Fruit fly (Drosophila melanogaster): ENCODE measurements around the gene ttk.

Gene ttk

DNA sequence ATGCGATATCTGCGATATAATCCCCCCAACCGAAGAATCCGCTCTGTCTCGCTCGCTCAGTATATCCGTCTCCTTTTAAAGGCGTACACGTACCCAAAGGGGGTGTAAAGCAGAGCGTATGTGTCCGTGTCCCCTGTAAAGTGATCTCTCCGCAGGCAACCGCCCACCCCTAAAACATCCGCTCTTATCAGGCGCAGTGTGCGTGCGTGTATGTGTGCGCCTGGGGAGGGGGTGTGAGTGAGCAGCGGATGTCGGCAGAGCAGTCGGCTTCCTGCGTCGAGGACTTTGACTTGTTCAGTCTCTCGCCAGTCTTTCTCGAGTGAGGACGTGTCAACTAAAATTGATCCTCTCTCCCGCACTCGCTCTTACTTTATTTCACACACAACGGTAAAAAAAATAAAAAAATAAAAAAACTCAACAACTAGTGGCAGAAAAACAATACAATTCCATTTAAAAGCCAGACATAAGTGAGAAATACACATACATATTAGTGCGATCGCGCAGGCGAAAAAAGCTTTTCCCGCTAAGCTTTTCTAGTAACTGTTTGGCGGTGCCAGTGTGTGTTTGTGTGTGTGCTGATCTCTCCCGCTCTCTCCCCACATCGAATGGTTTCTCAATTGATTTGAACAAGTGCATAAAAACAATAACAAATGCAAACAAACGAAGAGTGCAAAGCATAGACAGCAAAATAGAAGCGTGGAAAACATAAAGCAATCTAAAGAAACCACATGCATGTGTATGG, 12.0 kb downstream of the ttk start (continued):
- no peak for TF ChIP-seq h (optimal IDR thresholded peaks at IDR 0.05)
- peak; percentile 27 for TF ChIP-seq Elba2 (GFP tag; optimal IDR thresholded peaks at IDR 0.05)
- TF ChIP-seq bbx (GFP tag; IDR thresholded peaks at IDR 0.05; ENCODE audit: partially characterized antibody): peak; percentile 26; the same call in 1 of the 2 replicates
- peak; percentile 23 for TF ChIP-seq CG33213 (GFP tag; optimal IDR thresholded peaks at IDR 0.05)
- TF ChIP-seq MESR4 (GFP tag; optimal IDR thresholded peaks at IDR 0.05): no peak
- TF ChIP-seq sna (GFP tag; IDR thresholded peaks at IDR 0.05; ENCODE audit: partially characterized antibody): 0 out of 2 replicates have a peak, but pooled peaks have one; percentile 18
- peak; percentile 71 for TF ChIP-seq crol (GFP tag; IDR thresholded peaks at IDR 0.05)
- TF ChIP-seq Ets65A (GFP tag): peak; percentile 36
- TF ChIP-seq kni (GFP tag; optimal IDR thresholded peaks at IDR 0.05): peak; percentile 67
- no peak for TF ChIP-seq Mad (GFP tag; optimal IDR thresholded peaks at IDR 0.05)
- TF ChIP-seq cg (GFP tag; optimal IDR thresholded peaks at IDR 0.05): peak; percentile 75
- TF ChIP-seq otp (GFP tag; IDR thresholded peaks at IDR 0.05): peak; percentile 16; the same call in 2 of the 3 replicates
- TF ChIP-seq Sin3A (optimal IDR thresholded peaks at IDR 0.05): no peak
- peak; percentile 38 for TF ChIP-seq ATbp (GFP tag; optimal IDR thresholded peaks at IDR 0.05)
- TF ChIP-seq CG10462 (GFP tag; optimal IDR thresholded peaks at IDR 0.05): peak; percentile 9
- TF ChIP-seq lov (optimal IDR thresholded peaks at IDR 0.05): no peak
- peak; percentile 32; the same call in 2 of the 3 replicates for TF ChIP-seq lov (GFP tag; IDR thresholded peaks at IDR 0.05)
- peak; percentile 5 for TF ChIP-seq CG1233 (GFP tag; optimal IDR thresholded peaks at IDR 0.05)
- TF ChIP-seq CG13775 (GFP tag; optimal IDR thresholded peaks at IDR 0.05): no peak
- TF ChIP-seq chinmo (GFP tag; IDR thresholded peaks at IDR 0.05; ENCODE audit: partially characterized antibody): 0 out of 4 replicates have a peak, but pooled peaks have one; percentile 55
- peak; percentile 22; the same call in 1 of the 2 replicates for TF ChIP-seq CG32532 (GFP tag; IDR thresholded peaks at IDR 0.05)
- TF ChIP-seq CG6254 (GFP tag; optimal IDR thresholded peaks at IDR 0.05): peak; percentile 5
- peak; percentile 62 for TF ChIP-seq Jarid2 (GFP tag; optimal IDR thresholded peaks at IDR 0.05)
- peak; percentile 3; the same call in 1 of the 2 replicates for TF ChIP-seq NFAT (GFP tag; IDR thresholded peaks at IDR 0.05)
- peak; percentile 31; the same call in 1 of the 2 replicates for TF ChIP-seq CG32772 (GFP tag; IDR thresholded peaks at IDR 0.05)
- 0 out of 2 replicates have a peak, but pooled peaks have one; percentile 18 for TF ChIP-seq Bgb (GFP tag; IDR thresholded peaks at IDR 0.05; ENCODE audit: partially characterized antibody)
- TF ChIP-seq so (GFP tag; IDR thresholded peaks at IDR 0.05): 0 out of 3 replicates have a peak, but pooled peaks have one; percentile 29
- TF ChIP-seq CG2712 (tag; optimal IDR thresholded peaks at IDR 0.05): peak; percentile 16
- peak; percentile 37 for TF ChIP-seq Asciz (GFP tag; optimal IDR thresholded peaks at IDR 0.05)
- 0 out of 2 replicates have a peak, but pooled peaks have one; percentile 10 for TF ChIP-seq CG14014 (GFP tag; IDR thresholded peaks at IDR 0.05)
- TF ChIP-seq CG15011 (GFP tag; optimal IDR thresholded peaks at IDR 0.05): no peak
- peak; percentile 65 for TF ChIP-seq sens (GFP tag)
- TF ChIP-seq sr (GFP tag; IDR thresholded peaks at IDR 0.05): no peak
- 0 out of 3 replicates have a peak, but pooled peaks have one; percentile 4 for TF ChIP-seq ase (GFP tag; IDR thresholded peaks at IDR 0.05)
- TF ChIP-seq CG10654 (GFP tag; optimal IDR thresholded peaks at IDR 0.05): no peak
- no peak for TF ChIP-seq slp2 (GFP tag; optimal IDR thresholded peaks at IDR 0.05)
- peak; percentile 7 for TF ChIP-seq en (GFP tag; optimal IDR thresholded peaks at IDR 0.05)
- peak; percentile 14 for TF ChIP-seq Hey (tag; optimal IDR thresholded peaks at IDR 0.05)

DNA sequence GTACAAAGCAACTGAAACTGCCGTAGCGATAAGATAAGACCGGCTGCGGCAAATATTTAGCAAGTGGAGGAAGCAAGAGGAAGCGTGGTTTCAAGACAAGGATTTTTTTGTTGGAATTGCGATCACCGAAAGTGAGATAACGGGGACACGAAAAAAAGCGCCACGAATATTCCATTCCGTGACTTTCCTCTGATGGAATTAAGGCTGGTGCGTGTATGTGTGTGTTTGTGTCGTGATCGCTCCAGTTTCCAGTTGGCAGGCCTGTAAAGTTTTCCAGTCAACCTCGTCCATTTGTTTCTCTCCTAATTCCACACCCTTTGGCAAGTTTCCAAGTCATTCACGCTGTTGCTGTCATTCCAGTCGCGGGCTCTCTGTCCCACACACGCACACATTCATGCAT, 12.6 kb downstream of the ttk start:
- peak; percentile 77 for TF ChIP-seq sens (GFP tag)
- TF ChIP-seq Hey (tag; optimal IDR thresholded peaks at IDR 0.05): peak; percentile 13
- no peak for TF ChIP-seq CG7556 (GFP tag; optimal IDR thresholded peaks at IDR 0.05)
- no peak for TF ChIP-seq Sry-δ (GFP tag; optimal IDR thresholded peaks at IDR 0.05)
- no peak for TF ChIP-seq gfzf (GFP tag; optimal IDR thresholded peaks at IDR 0.05)
- TF ChIP-seq Atf-2 (GFP tag; optimal IDR thresholded peaks at IDR 0.05): no peak
- TF ChIP-seq NC2α (GFP tag; optimal IDR thresholded peaks at IDR 0.05): no peak
- no peak for TF ChIP-seq CG6683 (GFP tag; optimal IDR thresholded peaks at IDR 0.05)
- TF ChIP-seq dm (GFP tag; optimal IDR thresholded peaks at IDR 0.05): peak; percentile 3
- peak; percentile 63 for TF ChIP-seq CG3995 (GFP tag; optimal IDR thresholded peaks at IDR 0.05)
- 0 out of 2 replicates have a peak, but pooled peaks have one; percentile 11 for TF ChIP-seq GATAe (GFP tag; conservative IDR thresholded peaks at IDR 0.05)
- peak; percentile 35; the same call in 1 of the 2 replicates for TF ChIP-seq vvl (GFP tag; IDR thresholded peaks at IDR 0.05)
- TF ChIP-seq CG17802 (tag; optimal IDR thresholded peaks at IDR 0.05): no peak
- TF ChIP-seq CG34422 (GFP tag; IDR thresholded peaks at IDR 0.05): 0 out of 3 replicates have a peak, but pooled peaks have one; percentile 18
- peak; percentile 52 for TF ChIP-seq Med (GFP tag)

Data from whole organism, embryonic.